Fruit fly (Drosophila melanogaster) whole organism, embryonic: ENCODE data around the gene CG7794.

Experiments
- Bdp1 ChIP-seq: fragments of 200-800 bp; sonication (Bioruptor generic); optimal IDR thresholded peaks from 3 replicates; lab custom pipeline; 2016; ENCODE audit warnings: missing biosample characterization, missing genetic modification characterization
- CG10321 ChIP-seq: fragments of 200-800 bp; sonication (Bioruptor generic); IDR thresholded peaks from 2 replicates; pipeline ENCODE4 v1.3.6; 2022; ENCODE audit warnings: missing biosample characterization, missing genetic modification characterization
- CG13123 ChIP-seq: fragments of 200-800 bp; sonication (Bioruptor generic); optimal IDR thresholded peaks from 2 replicates; lab custom pipeline; 2016; ENCODE audit warnings: missing biosample characterization, missing genetic modification characterization
- CG13624 ChIP-seq: fragments of 200-800 bp; sonication (Bioruptor generic); optimal IDR thresholded peaks from 2 replicates; lab custom pipeline; 2016; ENCODE audit warnings: missing biosample characterization, missing genetic modification characterization
- CG14710 ChIP-seq: fragments of 200-800 bp; sonication (Bioruptor generic); optimal IDR thresholded peaks from 3 replicates; lab custom pipeline; 2019; ENCODE audit warnings: missing biosample characterization, mild to moderate bottlenecking, missing genetic modification characterization, moderate library complexity
- CG1647 ChIP-seq: fragments of 200-800 bp; sonication (Bioruptor generic); optimal IDR thresholded peaks from 3 replicates; lab custom pipeline; 2016; ENCODE audit warnings: missing biosample characterization, missing genetic modification characterization
- CG16779 ChIP-seq: fragments of 200-800 bp; sonication (Bioruptor generic); IDR thresholded peaks from 2 replicates; pipeline ENCODE4 v1.3.6; 2022; ENCODE audit warnings: missing biosample characterization, missing genetic modification characterization
- CG17829 ChIP-seq: fragments of 200-800 bp; optimal IDR thresholded peaks from 2 replicates; lab custom pipeline; 2019; ENCODE audit warnings: missing biosample characterization, mild to moderate bottlenecking, missing genetic modification characterization, moderate library complexity
- CG18262 ChIP-seq: fragments of 200-800 bp; optimal IDR thresholded peaks from 3 replicates; lab custom pipeline; 2019; ENCODE audit warnings: missing biosample characterization, mild to moderate bottlenecking, missing genetic modification characterization, moderate library complexity
- CG3847 ChIP-seq: fragments of 200-800 bp; sonication (Bioruptor generic); IDR thresholded peaks from 2 replicates; pipeline ENCODE4 v1.3.6; 2022; ENCODE audit warnings: missing biosample characterization, missing genetic modification characterization
- CG3995 ChIP-seq: fragments of 200-800 bp; sonication (Bioruptor generic); optimal IDR thresholded peaks from 3 replicates; lab custom pipeline; 2016; ENCODE audit warnings: missing biosample characterization, missing genetic modification characterization
- CG5953 ChIP-seq: fragments of 200-800 bp; sonication (Bioruptor generic); IDR thresholded peaks from 2 replicates; pipeline ENCODE4 v1.3.6; 2022; ENCODE audit warnings: missing biosample characterization, missing genetic modification characterization
- CG6254 ChIP-seq: fragments of 200-800 bp; sonication (Bioruptor generic); optimal IDR thresholded peaks from 3 replicates; lab custom pipeline; 2017; ENCODE audit warnings: mild to moderate bottlenecking, missing biosample characterization, missing genetic modification reagents, missing genetic modification characterization
- CG6765 ChIP-seq: fragments of 200-800 bp; sonication (Bioruptor generic); optimal IDR thresholded peaks from 3 replicates; lab custom pipeline; 2017; ENCODE audit warnings: missing biosample characterization, mild to moderate bottlenecking, missing genetic modification characterization
- CG6791 ChIP-seq: fragments of 200-800 bp; sonication (Bioruptor generic); IDR thresholded peaks from 3 replicates; pipeline ENCODE4 v1.3.6; 2022; ENCODE audit warnings: missing biosample characterization, missing genetic modification characterization; ENCODE audit not compliant: partially characterized antibody
- CG9609 ChIP-seq: fragments of 200-800 bp; sonication (Bioruptor generic); optimal IDR thresholded peaks from 3 replicates; lab custom pipeline; 2016; ENCODE audit warnings: missing biosample characterization, missing genetic modification characterization
- Deaf1 ChIP-seq: fragments of 200-800 bp; optimal IDR thresholded peaks from 3 replicates; lab custom pipeline; 2019; ENCODE audit warnings: missing biosample characterization, mild to moderate bottlenecking, missing genetic modification characterization, moderate library complexity
- Dll ChIP-seq: fragments of 200-800 bp; sonication (Bioruptor generic); IDR thresholded peaks from 4 replicates; pipeline ENCODE4 v1.3.6; 2022; ENCODE audit warnings: missing biosample characterization, missing genetic modification characterization; ENCODE audit not compliant: partially characterized antibody
- Doc2 ChIP-seq: fragments of 200-800 bp; sonication (Bioruptor generic); IDR thresholded peaks from 2 replicates; pipeline ENCODE4 v1.3.6; 2022; ENCODE audit warnings: missing biosample characterization, missing genetic modification characterization
- HLHmδ ChIP-seq: fragments of 200-800 bp; sonication (Bioruptor generic); optimal IDR thresholded peaks from 2 replicates; lab custom pipeline; 2018; ENCODE audit warnings: missing biosample characterization, mild to moderate bottlenecking, missing genetic modification characterization, moderate library complexity
- Hsf ChIP-seq: fragments of 200-800 bp; sonication (Bioruptor generic); optimal IDR thresholded peaks from 3 replicates; lab custom pipeline; 2016; ENCODE audit warnings: missing biosample characterization, missing genetic modification characterization
- MTF-1 ChIP-seq: fragments of 200-800 bp; sonication (Bioruptor generic); optimal IDR thresholded peaks from 2 replicates; lab custom pipeline; 2018; ENCODE audit warnings: missing biosample characterization, mild to moderate bottlenecking, missing genetic modification characterization, borderline replicate concordance
- Max ChIP-seq: fragments of 200-800 bp; sonication (Bioruptor generic); optimal IDR thresholded peaks from 2 replicates; lab custom pipeline; 2016; ENCODE audit warnings: missing biosample characterization, mild to moderate bottlenecking, missing genetic modification characterization
- Med ChIP-seq: fragments of 200-800 bp; sonication (Bioruptor generic); peaks from one replicate; lab custom pipeline; 2016; ENCODE audit warnings: missing biosample characterization, missing genetic modification characterization, mild to moderate bottlenecking, inconsistent platforms, moderate library complexity
- Mrtf ChIP-seq: fragments of 200-800 bp; sonication (Bioruptor generic); IDR thresholded peaks from 3 replicates; pipeline ENCODE4 v1.3.6; 2022; ENCODE audit warnings: missing biosample characterization, missing genetic modification characterization
- Nf-YC ChIP-seq: fragments of 200-800 bp; optimal IDR thresholded peaks from 3 replicates; lab custom pipeline; 2019; ENCODE audit warnings: missing biosample characterization, mild to moderate bottlenecking, missing genetic modification characterization, moderate library complexity
- Oaz ChIP-seq: fragments of 200-800 bp; sonication (Bioruptor generic); IDR thresholded peaks from 2 replicates; pipeline ENCODE4 v1.3.6; 2022; ENCODE audit warnings: missing biosample characterization, missing genetic modification characterization
- Oli ChIP-seq: fragments of 200-800 bp; sonication (Bioruptor generic); optimal IDR thresholded peaks from 2 replicates; lab custom pipeline; 2018; ENCODE audit warnings: missing biosample characterization, mild to moderate bottlenecking, missing genetic modification characterization, moderate library complexity
- Ptx1 ChIP-seq: fragments of 200-800 bp; sonication (Bioruptor generic); IDR thresholded peaks from 2 replicates; pipeline ENCODE4 v1.3.6; 2022; ENCODE audit warnings: missing biosample characterization, missing genetic modification characterization
- Spps ChIP-seq: fragments of 200-800 bp; sonication (Bioruptor generic); optimal IDR thresholded peaks from 2 replicates; lab custom pipeline; 2018; ENCODE audit warnings: missing biosample characterization, mild to moderate bottlenecking, missing genetic modification characterization
- ab ChIP-seq: fragments of 200-800 bp; sonication (Bioruptor generic); optimal IDR thresholded peaks from 2 replicates; lab custom pipeline; 2016; ENCODE audit warnings: missing biosample characterization, missing genetic modification characterization
- ap ChIP-seq: fragments of 200-800 bp; sonication (Bioruptor generic); IDR thresholded peaks from 2 replicates; pipeline ENCODE4 v1.3.6; 2022; ENCODE audit warnings: missing biosample characterization, missing genetic modification characterization
- ash1 ChIP-seq: fragments of 200-800 bp; sonication (Bioruptor generic); optimal IDR thresholded peaks from 2 replicates; lab custom pipeline; 2018; ENCODE audit warnings: missing biosample characterization, mild to moderate bottlenecking, missing genetic modification characterization
- bbx ChIP-seq: fragments of 200-800 bp; sonication (Bioruptor generic); IDR thresholded peaks from 2 replicates; pipeline ENCODE4 v1.3.6; 2022; ENCODE audit warnings: missing biosample characterization, missing genetic modification characterization; ENCODE audit not compliant: partially characterized antibody
- bigmax ChIP-seq: fragments of 200-800 bp; sonication (Bioruptor generic); optimal IDR thresholded peaks from 2 replicates; lab custom pipeline; 2018; ENCODE audit warnings: missing biosample characterization, mild to moderate bottlenecking, missing genetic modification characterization
- cas ChIP-seq: fragments of 200-800 bp; sonication (Bioruptor generic); IDR thresholded peaks from 2 replicates; pipeline ENCODE4 v1.3.6; 2022; ENCODE audit warnings: missing biosample characterization, missing genetic modification characterization
- chinmo ChIP-seq: fragments of 200-800 bp; sonication (Bioruptor generic); IDR thresholded peaks from 4 replicates; pipeline ENCODE4 v1.3.6; 2022; ENCODE audit warnings: missing biosample characterization, missing genetic modification characterization; ENCODE audit not compliant: partially characterized antibody
- da ChIP-seq: fragments of 200-800 bp; sonication (Bioruptor generic); optimal IDR thresholded peaks from 2 replicates; lab custom pipeline; 2016; ENCODE audit warnings: missing biosample characterization, missing genetic modification characterization
- her ChIP-seq: fragments of 200-800 bp; sonication (Bioruptor generic); optimal IDR thresholded peaks from 2 replicates; lab custom pipeline; 2016; ENCODE audit warnings: missing biosample characterization, missing genetic modification characterization
- jumu ChIP-seq: fragments of 200-800 bp; sonication (Bioruptor generic); optimal IDR thresholded peaks from 3 replicates; lab custom pipeline; 2016; ENCODE audit warnings: missing biosample characterization, missing genetic modification characterization
- lab ChIP-seq: fragments of 200-800 bp; sonication (Bioruptor generic); optimal IDR thresholded peaks from 3 replicates; lab custom pipeline; 2017; ENCODE audit warnings: missing biosample characterization, missing genetic modification characterization, mild to moderate bottlenecking, moderate library complexity, missing genetic modification reagents
- mam ChIP-seq: fragments of 200-800 bp; sonication (Bioruptor generic); optimal IDR thresholded peaks from 3 replicates; lab custom pipeline; 2016; ENCODE audit warnings: missing biosample characterization, missing genetic modification characterization
- nau ChIP-seq: fragments of 200-800 bp; sonication (Bioruptor generic); optimal IDR thresholded peaks from 3 replicates; lab custom pipeline; 2017; ENCODE audit warnings: missing biosample characterization, mild to moderate bottlenecking, missing genetic modification characterization, missing genetic modification reagents
- odd ChIP-seq: fragments of 200-800 bp; sonication (Bioruptor generic); optimal IDR thresholded peaks from 2 replicates; lab custom pipeline; 2017; ENCODE audit warnings: missing biosample characterization, mild to moderate bottlenecking, missing genetic modification characterization
- onecut ChIP-seq: fragments of 200-800 bp; sonication (Bioruptor generic); IDR thresholded peaks from 2 replicates; pipeline ENCODE4 v1.3.6; 2022; ENCODE audit warnings: missing biosample characterization, missing genetic modification characterization
- org-1 ChIP-seq: fragments of 200-800 bp; sonication (Bioruptor generic); optimal IDR thresholded peaks from 2 replicates; lab custom pipeline; 2017; ENCODE audit warnings: missing biosample characterization, missing genetic modification characterization
- p53 ChIP-seq: fragments of 200-800 bp; sonication (Bioruptor generic); optimal IDR thresholded peaks from 2 replicates; lab custom pipeline; 2016; ENCODE audit warnings: missing biosample characterization, missing genetic modification characterization
- peb ChIP-seq: fragments of 200-800 bp; sonication (Bioruptor generic); IDR thresholded peaks from 2 replicates; pipeline ENCODE4 v1.3.6; 2022; ENCODE audit warnings: missing biosample characterization, missing genetic modification characterization
- toy ChIP-seq: fragments of 200-800 bp; sonication (Bioruptor generic); IDR thresholded peaks from 2 replicates; pipeline ENCODE4 v1.3.6; 2022; ENCODE audit warnings: missing biosample characterization, missing genetic modification characterization
- tup ChIP-seq: fragments of 200-800 bp; sonication (Bioruptor generic); optimal IDR thresholded peaks from 2 replicates; lab custom pipeline; 2016; ENCODE audit warnings: missing biosample characterization, mild to moderate bottlenecking, missing genetic modification characterization, moderate library complexity
- zfh1 ChIP-seq: fragments of 200-800 bp; sonication (Bioruptor generic); IDR thresholded peaks from 3 replicates; pipeline ENCODE4 v1.3.6; 2022; ENCODE audit warnings: missing biosample characterization, missing genetic modification characterization

CG7794 gene

DNA sequence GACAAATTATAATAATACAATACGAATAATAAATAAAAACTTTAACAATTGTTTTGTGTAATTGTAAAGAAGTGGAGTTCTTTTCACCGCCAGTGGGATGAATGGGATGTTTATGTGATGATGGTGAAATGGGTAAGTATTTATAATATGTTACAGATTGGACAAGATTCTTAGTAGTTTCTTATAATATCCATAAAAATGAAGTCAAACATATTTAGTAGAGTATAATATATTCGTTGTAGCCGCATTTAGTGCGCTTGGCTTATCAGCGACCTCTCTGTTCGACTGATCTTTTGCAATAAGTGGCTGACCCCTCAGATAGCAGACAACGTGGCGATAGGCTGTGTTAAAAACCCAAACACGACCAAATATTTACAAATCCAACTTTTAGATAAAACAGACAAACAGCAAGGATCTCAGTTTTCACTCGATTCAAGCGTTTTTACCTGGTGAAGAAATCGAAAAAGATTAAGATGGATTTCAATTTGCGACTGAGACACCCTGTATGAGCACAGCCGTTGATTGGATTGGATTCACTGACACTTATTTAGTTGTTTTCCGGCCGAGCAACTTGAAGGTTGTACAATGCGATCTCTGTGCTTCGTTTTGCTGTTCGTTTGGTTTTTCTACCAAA lies 4.6 kb upstream of the CG7794 start, which contains the start of gene DNaseII (continued):
- peak; percentile 14 for TF ChIP-seq CG14710 (tag; lab: Kevin White, UChicago)
- peak; percentile 67 for TF ChIP-seq CG6254 (GFP tag; lab: Kevin White, UChicago)
- peak; percentile 12 for TF ChIP-seq CG1647 (GFP tag; lab: Kevin White, UChicago)
- no peak for TF ChIP-seq da (GFP tag; lab: Kevin White, UChicago)
- TF ChIP-seq CG6791 (GFP tag; lab: Robert Waterston, UW), result no peak
- TF ChIP-seq zfh1 (GFP tag; lab: Robert Waterston, UW), result peak; percentile 70; the same call in 2 of the 3 replicates
- TF ChIP-seq jumu (GFP tag; lab: Kevin White, UChicago), result no peak
- peak; percentile 3 for TF ChIP-seq Oli (tag; lab: Kevin White, UChicago)
- no peak for TF ChIP-seq bbx (GFP tag; lab: Robert Waterston, UW)
- no peak for TF ChIP-seq HLHmδ (GFP tag; lab: Kevin White, UChicago)
- no peak for TF ChIP-seq Spps (tag; lab: Kevin White, UChicago)
- no peak for TF ChIP-seq ash1 (GFP tag; lab: Kevin White, UChicago)
- TF ChIP-seq MTF-1, result no peak
- peak; percentile 5 for TF ChIP-seq odd
- TF ChIP-seq bigmax (GFP tag; lab: Kevin White, UChicago), result no peak
- no peak for TF ChIP-seq CG13123
- no peak for TF ChIP-seq Mrtf (GFP tag; lab: Robert Waterston, UW)
- no peak for TF ChIP-seq p53 (GFP tag; lab: Kevin White, UChicago)
- peak; percentile 41; the same call in 1 of the 2 replicates for TF ChIP-seq onecut (GFP tag; lab: Robert Waterston, UW)
- TF ChIP-seq Max, result peak; percentile 10
- TF ChIP-seq CG6765, result peak; percentile 10
- TF ChIP-seq Med (GFP tag; lab: Kevin White, UChicago), result peak; percentile 91
- TF ChIP-seq Deaf1 (tag; lab: Kevin White, UChicago), result no peak
- no peak for TF ChIP-seq Hsf (GFP tag; lab: Kevin White, UChicago)
- TF ChIP-seq CG16779, result no peak
- TF ChIP-seq CG13624, result peak; percentile 14
- no peak for TF ChIP-seq CG10321
- TF ChIP-seq org-1 (GFP tag; lab: Kevin White, UChicago), result peak; percentile 40
- TF ChIP-seq Bdp1, result no peak
- TF ChIP-seq CG3847 (GFP tag; lab: Robert Waterston, UW), result 0 out of 2 replicates have a peak, but pooled peaks have one; percentile 44
- TF ChIP-seq tup (GFP tag; lab: Kevin White, UChicago), result no peak
- TF ChIP-seq chinmo, result no peak
- TF ChIP-seq Nf-YC (tag; lab: Kevin White, UChicago), result peak; percentile 48
- no peak for TF ChIP-seq ap (GFP tag; lab: Robert Waterston, UW)
- TF ChIP-seq CG5953 (GFP tag; lab: Robert Waterston, UW), result no peak
- TF ChIP-seq Dll, result no peak
- TF ChIP-seq peb (GFP tag; lab: Robert Waterston, UW), result no peak
- TF ChIP-seq CG17829 (tag; lab: Kevin White, UChicago), result peak; percentile 14
- no peak for TF ChIP-seq mam
- TF ChIP-seq lab, result peak; percentile 74
- TF ChIP-seq Doc2 (GFP tag; lab: Robert Waterston, UW), result no peak
- TF ChIP-seq CG9609 (GFP tag; lab: Kevin White, UChicago), result no peak
- no peak; the same call in 1 of the 2 replicates for TF ChIP-seq Ptx1 (GFP tag; lab: Robert Waterston, UW)
- no peak for TF ChIP-seq Oaz (GFP tag; lab: Robert Waterston, UW)
- TF ChIP-seq toy (GFP tag; lab: Robert Waterston, UW), result no peak
- TF ChIP-seq ab (GFP tag; lab: Kevin White, UChicago), result no peak
- TF ChIP-seq CG18262, result peak; percentile 12
- peak; percentile 44 for TF ChIP-seq her (GFP tag; lab: Kevin White, UChicago)
- no peak for TF ChIP-seq CG3995 (GFP tag; lab: Kevin White, UChicago)
- TF ChIP-seq nau (GFP tag; lab: Kevin White, UChicago), result no peak
- TF ChIP-seq cas, result no peak
